Worm (Caenorhabditis elegans) whole organism, midembryonic: Measurements from ENCODE around the gene pan-1.

Experiments used
- T22C8.4 ChIP-seq: fragments of 200-800 bp; sonication (Bioruptor generic); IDR thresholded peaks from 2 replicates; pipeline ENCODE4 v1.3.6; 2022; ENCODE audit warnings: missing genetic modification characterization, missing compliant biosample characterization
- flt-1 ChIP-seq: fragments of 200-800 bp; sonication (Bioruptor generic); IDR thresholded peaks from 2 replicates; pipeline ENCODE4 v1.3.6; 2022; ENCODE audit warnings: missing genetic modification characterization, missing compliant biosample characterization
- med-1 ChIP-seq: sonication (generic microtip); optimal IDR thresholded peaks from 2 replicates; lab custom pipeline; 2017; ENCODE audit warnings: missing genetic modification characterization, mild to moderate bottlenecking, missing compliant biosample characterization, antibody characterized with exemption, missing genetic modification reagents; ENCODE audit not compliant: insufficient read depth
- ztf-29 ChIP-seq: fragments of 200-800 bp; sonication (Bioruptor generic); IDR thresholded peaks from 2 replicates; pipeline ENCODE4 v1.3.6; 2022; ENCODE audit warnings: missing genetic modification reagents, missing genetic modification characterization, missing compliant biosample characterization

DNA sequence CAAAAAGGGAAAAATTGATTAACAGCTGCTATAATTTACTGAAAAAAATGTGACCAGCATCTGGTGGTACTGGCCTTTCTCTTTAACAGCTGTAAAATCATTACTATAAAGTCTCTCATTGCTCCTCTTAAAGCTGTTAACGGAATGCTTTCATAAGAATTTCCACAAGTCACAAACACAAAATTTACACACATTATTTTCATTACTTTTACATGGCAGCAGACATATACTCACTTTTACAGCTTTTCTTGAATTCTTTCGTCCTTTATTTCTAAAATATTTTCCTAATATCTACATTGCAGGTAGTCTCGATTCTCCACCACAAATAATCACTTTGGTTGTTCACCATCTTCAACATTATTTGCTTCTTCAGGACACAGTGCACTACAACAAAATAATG, 9.2 kb upstream of the pan-1 start, which contains the start of gene imph-1:
- TF ChIP-seq T22C8.4 (GFP tag; lab: Robert Waterston, UW) (no peak), med-1 (GFP tag; lab: Kevin White, UChicago) (no peak), ztf-29 (GFP tag; lab: Robert Waterston, UW) (no peak), flt-1 (GFP tag; lab: Robert Waterston, UW) (no peak)
